Worm (Caenorhabditis elegans) whole organism, young adult: ENCODE results near the gene abhd-5.1.

ENCODE experiments used
- D2030.7 ChIP-seq: fragments of 200-800 bp; sonication (Bioruptor generic); IDR thresholded peaks from 2 replicates; pipeline ENCODE4 v1.3.6; 2022; ENCODE audit warnings: missing genetic modification reagents, missing genetic modification characterization, missing compliant biosample characterization
- F33H1.4 ChIP-seq: fragments of 200-800 bp; sonication (Bioruptor generic); IDR thresholded peaks from 2 replicates; pipeline ENCODE4 v1.3.6; 2022; ENCODE audit warnings: missing genetic modification reagents, missing genetic modification characterization, missing compliant biosample characterization
- F37B4.10 ChIP-seq: fragments of 200-800 bp; sonication (Bioruptor generic); IDR thresholded peaks from 2 replicates; pipeline ENCODE4 v1.3.6; 2022; ENCODE audit warnings: missing genetic modification characterization, missing compliant biosample characterization
- F49E8.2 ChIP-seq: sonication (generic microtip); optimal IDR thresholded peaks from 3 replicates; lab custom pipeline; 2017; ENCODE audit warnings: missing genetic modification characterization, mild to moderate bottlenecking, missing compliant biosample characterization, antibody characterized with exemption, moderate library complexity; ENCODE audit not compliant: insufficient read depth
- Y56A3A.18 ChIP-seq: fragments of 200-800 bp; sonication (Bioruptor generic); IDR thresholded peaks from 2 replicates; pipeline ENCODE4 v1.3.6; 2022; ENCODE audit warnings: missing genetic modification reagents, missing genetic modification characterization, missing compliant biosample characterization
- ZK185.1 ChIP-seq: sonication (generic microtip); optimal IDR thresholded peaks from 2 replicates; lab custom pipeline; 2016; ENCODE audit warnings: mild to moderate bottlenecking, missing genetic modification characterization, missing compliant biosample characterization; ENCODE audit not compliant: poor library complexity, severe bottlenecking
- aptf-2 ChIP-seq: fragments of 200-800 bp; sonication (Bioruptor generic); conservative IDR thresholded peaks from 2 replicates; pipeline ENCODE4 v1.3.6; 2022; ENCODE audit warnings: missing genetic modification reagents, missing genetic modification characterization, missing compliant biosample characterization
- bed-1 ChIP-seq: fragments of 200-800 bp; sonication (Bioruptor generic); IDR thresholded peaks from 2 replicates; pipeline ENCODE4 v1.3.6; 2022; ENCODE audit warnings: missing genetic modification reagents, missing genetic modification characterization, missing compliant biosample characterization
- ceh-100 ChIP-seq: fragments of 200-800 bp; sonication (Bioruptor generic); IDR thresholded peaks from 2 replicates; pipeline ENCODE4 v1.3.6; 2022; ENCODE audit warnings: missing genetic modification reagents, missing genetic modification characterization, missing compliant biosample characterization
- ceh-27 ChIP-seq: fragments of 200-800 bp; sonication (Bioruptor generic); optimal IDR thresholded peaks from 2 replicates; lab custom pipeline; 2018; ENCODE audit warnings: mild to moderate bottlenecking, missing genetic modification characterization, moderate library complexity, missing compliant biosample characterization
- ceh-40 ChIP-seq: fragments of 200-800 bp; sonication (Bioruptor generic); IDR thresholded peaks from 2 replicates; pipeline ENCODE4 v1.3.6; 2022; ENCODE audit warnings: missing genetic modification characterization, missing compliant biosample characterization
- ceh-79 ChIP-seq: sonication (generic microtip); optimal IDR thresholded peaks from 2 replicates; lab custom pipeline; 2017; ENCODE audit warnings: mild to moderate bottlenecking, missing genetic modification characterization, missing compliant biosample characterization
- dpff-1 ChIP-seq: sonication (generic microtip); optimal IDR thresholded peaks from 2 replicates; lab custom pipeline; 2017; ENCODE audit warnings: mild to moderate bottlenecking, missing genetic modification characterization, missing compliant biosample characterization
- efl-1 ChIP-seq: fragments of 150-350 bp; optimal IDR thresholded peaks from 2 replicates; lab custom pipeline; 2014; ENCODE audit warnings: missing biosample characterization, missing genetic modification reagents, missing genetic modification characterization
- egrh-3 ChIP-seq: fragments of 200-800 bp; sonication (Bioruptor generic); IDR thresholded peaks from 2 replicates; pipeline ENCODE4 v1.3.6; 2022; ENCODE audit warnings: missing genetic modification reagents, missing genetic modification characterization, missing compliant biosample characterization
- him-1 ChIP-seq: sonication (generic microtip); optimal IDR thresholded peaks from 2 replicates; lab custom pipeline; 2016; ENCODE audit warnings: missing genotype, missing genetic modification reagents, missing genetic modification characterization, missing compliant biosample characterization
- hlh-12 ChIP-seq: sonication (generic microtip); optimal IDR thresholded peaks from 2 replicates; lab custom pipeline; 2016; ENCODE audit warnings: missing genetic modification characterization, missing compliant biosample characterization
- hlh-26 ChIP-seq: fragments of 200-800 bp; sonication (Bioruptor generic); conservative IDR thresholded peaks from 2 replicates; pipeline ENCODE4 v1.3.6; 2022; ENCODE audit warnings: missing genetic modification reagents, missing genetic modification characterization, missing compliant biosample characterization
- hmg-1.2 ChIP-seq: fragments of 200-800 bp; sonication (Bioruptor generic); IDR thresholded peaks from 2 replicates; pipeline ENCODE4 v1.3.6; 2022; ENCODE audit warnings: missing genetic modification reagents, missing genetic modification characterization, missing compliant biosample characterization
- hmg-20 ChIP-seq: fragments of 200-800 bp; sonication (Bioruptor generic); IDR thresholded peaks from 2 replicates; pipeline ENCODE4 v1.3.6; 2022; ENCODE audit warnings: missing genetic modification reagents, missing genetic modification characterization, missing compliant biosample characterization
- hsf-1 ChIP-seq: fragments of 200-800 bp; sonication (Bioruptor generic); IDR thresholded peaks from 2 replicates; pipeline ENCODE4 v1.3.6; 2022; ENCODE audit warnings: missing genetic modification reagents, missing genetic modification characterization, missing compliant biosample characterization
- let-526 ChIP-seq: fragments of 200-800 bp; sonication (Bioruptor generic); IDR thresholded peaks from 2 replicates; pipeline ENCODE4 v1.3.6; 2022; ENCODE audit warnings: missing genetic modification reagents, missing genetic modification characterization, missing compliant biosample characterization
- let-607 ChIP-seq, 2 experiments: fragments of 200-800 bp in 1 of 2; sonication (Bioruptor generic) in 1 of 2; sonication (generic microtip) in 1 of 2; optimal IDR thresholded peaks; 2 replicates each; lab custom pipeline; 2016 to 2018; ENCODE audit warnings: mild to moderate bottlenecking in 2 of 2, missing compliant biosample characterization in 2 of 2, missing genetic modification characterization in 2 of 2, moderate library complexity in 2 of 2, missing genotype in 1 of 2
- lin-35 ChIP-seq, 3 experiments: fragments of 150-350 bp in 2 of 3; sonication (generic microtip) in 1 of 3; optimal IDR thresholded peaks; 2 replicates each; lab custom pipeline; 2014 to 2018; ENCODE audit warnings: missing biosample characterization in 3 of 3, missing genetic modification characterization in 3 of 3, missing genetic modification reagents in 3 of 3
- lin-40 ChIP-seq: sonication (generic microtip); optimal IDR thresholded peaks from 2 replicates; lab custom pipeline; 2016; ENCODE audit warnings: missing genetic modification characterization, mild to moderate bottlenecking, missing compliant biosample characterization, missing genotype, missing genetic modification reagents
- lin-54 ChIP-seq: fragments of 200-800 bp; sonication (Bioruptor generic); optimal IDR thresholded peaks from 2 replicates; lab custom pipeline; 2018; ENCODE audit warnings: mild to moderate bottlenecking, missing genetic modification characterization, missing compliant biosample characterization
- lir-1 ChIP-seq: fragments of 200-800 bp; sonication (Bioruptor generic); conservative IDR thresholded peaks from 2 replicates; pipeline ENCODE4 v1.3.6; 2022; ENCODE audit warnings: missing genetic modification reagents, missing genetic modification characterization, missing compliant biosample characterization
- lsl-1 ChIP-seq: fragments of 200-800 bp; sonication (Bioruptor generic); optimal IDR thresholded peaks from 2 replicates; lab custom pipeline; 2018; ENCODE audit warnings: mild to moderate bottlenecking, missing genetic modification characterization, moderate library complexity, missing compliant biosample characterization
- madf-10 ChIP-seq: sonication (generic microtip); optimal IDR thresholded peaks from 2 replicates; lab custom pipeline; 2016; ENCODE audit warnings: mild to moderate bottlenecking, missing genetic modification characterization, missing compliant biosample characterization
- madf-3 ChIP-seq: fragments of 200-800 bp; sonication (Bioruptor generic); IDR thresholded peaks from 2 replicates; pipeline ENCODE4 v1.3.6; 2022; ENCODE audit warnings: missing genetic modification reagents, missing genetic modification characterization, missing compliant biosample characterization
- mcd-1 ChIP-seq: fragments of 200-800 bp; sonication (Bioruptor generic); IDR thresholded peaks from 2 replicates; pipeline ENCODE4 v1.3.6; 2022; ENCODE audit warnings: missing genetic modification reagents, missing genetic modification characterization, missing compliant biosample characterization
- mxl-1 ChIP-seq: sonication (generic microtip); optimal IDR thresholded peaks from 2 replicates; lab custom pipeline; 2016; ENCODE audit warnings: missing genetic modification characterization, missing compliant biosample characterization
- nfya-1 ChIP-seq: sonication (generic microtip); optimal IDR thresholded peaks from 2 replicates; lab custom pipeline; 2017; ENCODE audit warnings: antibody characterized with exemption, missing compliant biosample characterization, missing genetic modification characterization, borderline replicate concordance; ENCODE audit not compliant: insufficient read depth
- nhr-120 ChIP-seq: fragments of 200-800 bp; sonication (Bioruptor generic); IDR thresholded peaks from 2 replicates; pipeline ENCODE4 v1.3.6; 2022; ENCODE audit warnings: missing genetic modification characterization, missing compliant biosample characterization
- pbrm-1 ChIP-seq: fragments of 200-800 bp; sonication (Bioruptor generic); IDR thresholded peaks from 2 replicates; pipeline ENCODE4 v1.3.6; 2022; ENCODE audit warnings: missing genetic modification reagents, missing genetic modification characterization, missing compliant biosample characterization
- rcor-1 ChIP-seq: fragments of 200-800 bp; sonication (Bioruptor generic); IDR thresholded peaks from 2 replicates; pipeline ENCODE4 v1.3.6; 2022; ENCODE audit warnings: missing genetic modification reagents, missing genetic modification characterization, missing compliant biosample characterization
- sea-2 ChIP-seq: fragments of 200-800 bp; sonication (Bioruptor generic); IDR thresholded peaks from 2 replicates; pipeline ENCODE4 v1.3.6; 2022; ENCODE audit warnings: missing genetic modification characterization, missing compliant biosample characterization
- snpc-1.1 ChIP-seq: sonication (generic microtip); optimal IDR thresholded peaks from 2 replicates; lab custom pipeline; 2017; ENCODE audit warnings: missing genetic modification characterization, mild to moderate bottlenecking, missing compliant biosample characterization, antibody characterized with exemption, moderate library complexity, missing genotype, missing genetic modification reagents; ENCODE audit not compliant: insufficient read depth
- snpc-3.4 ChIP-seq: sonication (generic microtip); optimal IDR thresholded peaks from 2 replicates; lab custom pipeline; 2017; ENCODE audit warnings: missing genetic modification characterization, mild to moderate bottlenecking, missing compliant biosample characterization, antibody characterized with exemption, moderate library complexity, missing genotype, missing genetic modification reagents
- somi-1 ChIP-seq: fragments of 200-800 bp; sonication (Bioruptor generic); optimal IDR thresholded peaks from 2 replicates; lab custom pipeline; 2018; ENCODE audit warnings: mild to moderate bottlenecking, missing genetic modification characterization, missing compliant biosample characterization
- tbp1 ChIP-seq: fragments of 200-800 bp; sonication (Bioruptor generic); optimal IDR thresholded peaks from 2 replicates; lab custom pipeline; 2018; ENCODE audit warnings: mild to moderate bottlenecking, missing genetic modification characterization, missing compliant biosample characterization
- tbx-9 ChIP-seq: sonication (generic microtip); optimal IDR thresholded peaks from 2 replicates; lab custom pipeline; 2016; ENCODE audit warnings: borderline replicate concordance, missing genetic modification characterization, inconsistent platforms, missing compliant biosample characterization
- xnd-1 ChIP-seq: sonication (generic microtip); optimal IDR thresholded peaks from 2 replicates; lab custom pipeline; 2016; ENCODE audit warnings: missing genotype, missing genetic modification reagents, missing genetic modification characterization, missing compliant biosample characterization
- ztf-18 ChIP-seq: sonication (generic microtip); optimal IDR thresholded peaks from 2 replicates; lab custom pipeline; 2016; ENCODE audit warnings: missing genotype, mild to moderate bottlenecking, missing genetic modification characterization, missing compliant biosample characterization
- ztf-25 ChIP-seq: fragments of 200-800 bp; sonication (Bioruptor generic); IDR thresholded peaks from 2 replicates; pipeline ENCODE4 v1.3.6; 2022; ENCODE audit warnings: missing genetic modification reagents, missing genetic modification characterization, missing compliant biosample characterization
- ztf-26 ChIP-seq: sonication (generic microtip); optimal IDR thresholded peaks from 2 replicates; lab custom pipeline; 2017; ENCODE audit warnings: missing genetic modification characterization, missing compliant biosample characterization
- ztf-28 ChIP-seq: fragments of 200-800 bp; sonication (Bioruptor generic); IDR thresholded peaks from 2 replicates; pipeline ENCODE4 v1.3.6; 2022; ENCODE audit warnings: missing genetic modification reagents, missing genetic modification characterization, missing compliant biosample characterization

The abhd-5.1 gene

ce11 chrV:4826710-4827380, 20.6 kb upstream of the abhd-5.1 start, which contains the start of the genes hsp-6 and C37H5.5:
Gene hsp-6, minus strand, starts transcription at chrV:4826760.
Gene C37H5.5, plus strand, starts transcription at chrV:4827360.
- TF ChIP-seq lin-40 (peak; percentile 69), F37B4.10 (GFP tag; lab: Robert Waterston, UW) (no peak), hmg-1.2 (peak; percentile 70), lsl-1 (GFP tag; lab: Kevin White, UChicago) (peak; percentile 91), ceh-27 (GFP tag; lab: Kevin White, UChicago) (peak; percentile 73), ceh-40 (GFP tag; lab: Robert Waterston, UW) (no peak), pbrm-1 (GFP tag; lab: Robert Waterston, UW) (peak; percentile 85), lin-35 (GFP tag; optimal IDR thresholded peaks at IDR 0.05; lab: Kevin White, UChicago) (peak in 1 of 3 experiments; percentile 42), let-526 (GFP tag; lab: Robert Waterston, UW) (0 out of 2 replicates have a peak, but pooled peaks have one; percentile 52), ZK185.1 (tag; lab: Kevin White, UChicago) (peak; percentile 54), ztf-25 (no peak), rcor-1 (GFP tag; lab: Robert Waterston, UW) (peak; percentile 78), lin-54 (peak; percentile 80), xnd-1 (tag; lab: Kevin White, UChicago) (peak; percentile 52), let-607 (tag; optimal IDR thresholded peaks at IDR 0.05; lab: Kevin White, UChicago) (peak in 1 of 2 experiments; percentile 32), tbp1 (peak; percentile 67), ceh-79 (tag; lab: Kevin White, UChicago) (no peak), mcd-1 (peak; percentile 77), F49E8.2 (peak; percentile 69), dpff-1 (tag; lab: Kevin White, UChicago) (no peak), madf-10 (peak; percentile 56), lir-1 (GFP tag; lab: Robert Waterston, UW) (peak; percentile 78), nhr-120 (no peak), Y56A3A.18 (GFP tag; lab: Robert Waterston, UW) (no peak), ztf-28 (GFP tag; lab: Robert Waterston, UW) (no peak), mxl-1 (tag; lab: Kevin White, UChicago) (no peak), F33H1.4 (GFP tag; lab: Robert Waterston, UW) (peak; percentile 96), egrh-3 (peak; percentile 26; the same call in 1 of the 2 replicates), efl-1 (peak; percentile 45), tbx-9 (tag; lab: Kevin White, UChicago) (no peak), ztf-26 (peak; percentile 38), hmg-20 (no peak), bed-1 (no peak), snpc-1.1 (tag; lab: Kevin White, UChicago) (peak; percentile 45), him-1 (tag; lab: Kevin White, UChicago) (no peak), nfya-1 (no peak), D2030.7 (peak; percentile 72), hlh-12 (tag; lab: Kevin White, UChicago) (no peak), somi-1 (GFP tag; lab: Kevin White, UChicago) (peak; percentile 56), snpc-3.4 (tag; lab: Kevin White, UChicago) (peak; percentile 59), ceh-100 (peak; percentile 79), madf-3 (GFP tag; lab: Robert Waterston, UW) (no peak), aptf-2 (GFP tag; lab: Robert Waterston, UW) (no peak), hsf-1 (GFP tag; lab: Robert Waterston, UW) (peak; percentile 91), ztf-18 (peak; percentile 47), hlh-26 (no peak), sea-2 (GFP tag; lab: Robert Waterston, UW) (no peak)
